Worm (Caenorhabditis elegans): Measurements from ENCODE around the gene dnj-24.

Gene dnj-24

DNA sequence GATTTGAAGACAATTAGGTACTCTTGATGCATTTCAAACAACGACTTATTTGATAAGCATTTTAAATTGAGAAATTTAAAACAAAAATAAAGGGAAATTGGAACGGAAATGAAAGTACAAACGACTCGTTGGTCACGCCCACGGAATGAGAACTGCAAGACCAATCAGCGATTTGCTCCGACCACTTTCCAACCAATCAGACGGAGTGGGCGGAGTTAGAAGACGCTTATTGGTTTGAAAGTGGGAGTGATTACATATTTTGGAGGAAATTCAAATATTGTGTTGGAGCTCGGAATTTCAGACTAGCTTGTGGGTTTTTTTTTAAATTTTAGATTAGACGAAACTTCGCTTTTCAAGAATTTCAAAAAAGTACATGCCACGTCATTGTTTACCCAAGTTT, 45.2 kb upstream of the dnj-24 start:
- no peak for TF ChIP-seq ces-1 (GFP tag; optimal IDR thresholded peaks at IDR 0.05)
- no peak for TF ChIP-seq efl-1 (optimal IDR thresholded peaks at IDR 0.05)
- peak in 1 of 2 experiments; percentile 52 for TF ChIP-seq efl-1 (GFP tag; optimal IDR thresholded peaks at IDR 0.05 in 1 of 2)

DNA sequence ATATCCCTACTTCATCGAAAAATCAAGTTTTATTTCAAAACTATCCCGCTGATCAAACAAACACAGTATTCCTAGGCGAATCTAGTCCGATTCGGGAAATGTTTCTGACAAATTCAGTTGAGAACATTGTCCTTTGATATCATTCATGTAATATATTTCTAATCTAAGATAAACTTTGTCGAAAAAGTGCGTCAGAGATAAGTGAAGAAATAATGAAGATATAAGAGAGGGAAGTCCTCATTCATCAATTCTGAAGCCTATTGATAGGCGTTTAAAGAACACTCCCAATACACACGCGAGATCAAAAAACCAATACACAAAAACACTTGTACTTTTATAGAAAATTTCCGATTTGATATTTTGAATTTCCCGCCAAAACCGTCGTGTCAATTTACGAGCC, 41.0 kb upstream of the dnj-24 start:
- TF ChIP-seq egl-13 (tag; optimal IDR thresholded peaks at IDR 0.05) (no peak), blmp-1 (tag; optimal IDR thresholded peaks at IDR 0.05) (peak; percentile 33), ceh-8 (GFP tag; optimal IDR thresholded peaks at IDR 0.05) (no peak), nhr-71 (tag; optimal IDR thresholded peaks at IDR 0.05) (peak; percentile 39), unc-98 (GFP tag; IDR thresholded peaks at IDR 0.05) (no peak), nhr-85 (tag) (peak; percentile 47), elt-3 (tag; optimal IDR thresholded peaks at IDR 0.05) (peak in 4 of 6 experiments; percentile 14 to 67 (median 48)), hpl-2 (GFP tag; optimal IDR thresholded peaks at IDR 0.05) (no peak), mef-2 (tag; optimal IDR thresholded peaks at IDR 0.05) (no peak), ceh-63 (GFP tag; optimal IDR thresholded peaks at IDR 0.05) (no peak)

- no peak for TF ChIP-seq hpl-2 (GFP tag; optimal IDR thresholded peaks at IDR 0.05)
- no peak for TF ChIP-seq nhr-84 (tag; optimal IDR thresholded peaks at IDR 0.05)
- no peak for TF ChIP-seq mab-9 (GFP tag; IDR thresholded peaks at IDR 0.05)
- TF ChIP-seq F16B12.6 (tag; optimal IDR thresholded peaks at IDR 0.05) = no peak
- no peak for TF ChIP-seq unc-130 (tag; optimal IDR thresholded peaks at IDR 0.05)
- no peak for TF ChIP-seq mef-2 (tag; optimal IDR thresholded peaks at IDR 0.05)
- no peak for TF ChIP-seq lin-13 (GFP tag; optimal IDR thresholded peaks at IDR 0.05)
Observed at ce11 chrIII:5464077-5464476, 40.2 kb upstream of the dnj-24 start, which contains the start of gene F48E8.2. Gene F48E8.2, plus strand, starts transcription at chrIII:5464377.

ce11 chrIII:5461079-5461478, 37.2 kb upstream of the dnj-24 start, which contains the start of gene F48E8.3:
Gene F48E8.3, plus strand, starts transcription at chrIII:5461379.
- no peak for TF ChIP-seq sptf-1 (tag; optimal IDR thresholded peaks at IDR 0.05)
- no peak for TF ChIP-seq ces-1 (GFP tag; optimal IDR thresholded peaks at IDR 0.05)
- no peak for TF ChIP-seq fkh-8 (tag; optimal IDR thresholded peaks at IDR 0.05)
- TF ChIP-seq hpl-2 (GFP tag; optimal IDR thresholded peaks at IDR 0.05) = no peak
- no peak for TF ChIP-seq lin-39 (tag; optimal IDR thresholded peaks at IDR 0.05)
- no peak for TF ChIP-seq unc-62 (GFP tag; optimal IDR thresholded peaks at IDR 0.05)
- TF ChIP-seq ceh-90 (tag; optimal IDR thresholded peaks at IDR 0.05) = no peak
- TF ChIP-seq swsn-7 (tag; optimal IDR thresholded peaks at IDR 0.05) = no peak
- no peak for TF ChIP-seq hlh-4 (tag; optimal IDR thresholded peaks at IDR 0.05)
- no peak for TF ChIP-seq elt-3 (tag; optimal IDR thresholded peaks at IDR 0.05)
- no peak for TF ChIP-seq egl-13 (tag; optimal IDR thresholded peaks at IDR 0.05)
- no peak for TF ChIP-seq xbp-1 (tag; optimal IDR thresholded peaks at IDR 0.05)
- no peak for TF ChIP-seq lin-13 (GFP tag; optimal IDR thresholded peaks at IDR 0.05)
- TF ChIP-seq lin-15B (tag; optimal IDR thresholded peaks at IDR 0.05) = no peak
- TF ChIP-seq sup-37 (GFP tag; optimal IDR thresholded peaks at IDR 0.05) = no peak
- TF ChIP-seq ceh-8 (GFP tag; optimal IDR thresholded peaks at IDR 0.05) = no peak
- no peak for TF ChIP-seq unc-98 (GFP tag; IDR thresholded peaks at IDR 0.05)
- no peak for TF ChIP-seq nhr-71 (tag; optimal IDR thresholded peaks at IDR 0.05)
- TF ChIP-seq fkh-4 (tag; optimal IDR thresholded peaks at IDR 0.05; ENCODE audit: borderline replicate concordance) = no peak
- TF ChIP-seq isw-1 (GFP tag; IDR thresholded peaks at IDR 0.05) = no peak

- no peak for TF ChIP-seq fos-1 (tag; optimal IDR thresholded peaks at IDR 0.05)
- no peak for TF ChIP-seq egl-13 (tag; optimal IDR thresholded peaks at IDR 0.05)
- no peak for TF ChIP-seq dpl-1 (GFP tag; optimal IDR thresholded peaks at IDR 0.05)
- TF ChIP-seq efl-1 (optimal IDR thresholded peaks at IDR 0.05) = no peak
- TF ChIP-seq efl-1 (GFP tag; optimal IDR thresholded peaks at IDR 0.05 in 1 of 2) = peak in 1 of 2 experiments; percentile 82
Observed at ce11 chrIII:5453290-5453689, 29.4 kb upstream of the dnj-24 start, which contains the start of gene F48E8.4. Gene F48E8.4, plus strand, starts transcription at chrIII:5453590.

DNA sequence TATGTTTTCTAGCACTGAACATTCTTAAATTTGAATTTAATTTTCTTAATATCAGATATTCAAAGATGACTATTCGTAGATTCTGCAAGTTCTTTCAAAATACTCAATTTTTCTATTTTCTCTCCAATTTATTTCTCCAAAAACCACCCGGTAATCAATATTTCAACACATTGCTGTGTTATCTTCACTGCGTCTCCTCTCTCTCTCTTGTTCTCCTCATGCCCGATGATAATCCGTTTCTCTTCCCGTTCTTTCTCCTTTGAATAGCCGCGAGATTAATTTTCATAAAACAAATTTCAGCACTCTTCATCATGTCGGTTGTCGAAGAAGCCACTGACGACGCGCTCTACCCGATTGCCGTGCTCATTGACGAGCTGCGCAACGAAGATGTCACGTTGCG, 26.5 kb upstream of the dnj-24 start, which contains the start of gene paa-1:
TSS of gene paa-1 (plus strand) at position 301 of the 400 bp plus-strand sequence.
- TF ChIP-seq unc-86 (tag; optimal IDR thresholded peaks at IDR 0.05) (no peak), fkh-4 (tag; optimal IDR thresholded peaks at IDR 0.05; ENCODE audit: borderline replicate concordance) (no peak), rnt-1 (tag; optimal IDR thresholded peaks at IDR 0.05) (no peak), efl-1 (optimal IDR thresholded peaks at IDR 0.05) (no peak), efl-1 (GFP tag; optimal IDR thresholded peaks at IDR 0.05 in 1 of 2) (peak in 1 of 2 experiments; percentile 35), lin-14 (GFP tag; optimal IDR thresholded peaks at IDR 0.05) (no peak), alr-1 (tag; optimal IDR thresholded peaks at IDR 0.05; ENCODE audit: borderline replicate concordance) (no peak)
